Fruit fly (Drosophila melanogaster): Measurements from ENCODE around the gene uif.

dm6 chr2L:6956725-6957124 lies 53.4 kb downstream of the uif start, which contains the start of the genes CG13775 and CG3430:
- no peak for TF ChIP-seq EcR (GFP tag; optimal IDR thresholded peaks at IDR 0.05)
- TF ChIP-seq CG8301 (tag; optimal IDR thresholded peaks at IDR 0.05): no peak
- TF ChIP-seq CG9948 (tag; optimal IDR thresholded peaks at IDR 0.05): no peak
- no peak for TF ChIP-seq Ets98B (GFP tag; IDR thresholded peaks at IDR 0.05)
- TF ChIP-seq CG14655 (GFP tag; optimal IDR thresholded peaks at IDR 0.05): no peak

Measured in whole organism, pupa.